Worm (Caenorhabditis elegans) whole organism, L4/young adult: ENCODE data around the gene Y66A7A.9.

Experiments used
- W03F9.2 ChIP-seq: fragments of 150-350 bp; optimal IDR thresholded peaks from 2 replicates; lab custom pipeline; 2014; ENCODE audit warnings: missing biosample characterization, missing genetic modification characterization
- dao-5 ChIP-seq: sonication (generic microtip); optimal IDR thresholded peaks from 2 replicates; lab custom pipeline; 2016; ENCODE audit warnings: missing genotype, missing genetic modification characterization, moderate library complexity, missing compliant biosample characterization
- him-1 ChIP-seq: sonication (generic microtip); optimal IDR thresholded peaks from 2 replicates; lab custom pipeline; 2016; ENCODE audit warnings: missing genotype, missing genetic modification reagents, missing genetic modification characterization, missing compliant biosample characterization

Y66A7A.9 gene

DNA sequence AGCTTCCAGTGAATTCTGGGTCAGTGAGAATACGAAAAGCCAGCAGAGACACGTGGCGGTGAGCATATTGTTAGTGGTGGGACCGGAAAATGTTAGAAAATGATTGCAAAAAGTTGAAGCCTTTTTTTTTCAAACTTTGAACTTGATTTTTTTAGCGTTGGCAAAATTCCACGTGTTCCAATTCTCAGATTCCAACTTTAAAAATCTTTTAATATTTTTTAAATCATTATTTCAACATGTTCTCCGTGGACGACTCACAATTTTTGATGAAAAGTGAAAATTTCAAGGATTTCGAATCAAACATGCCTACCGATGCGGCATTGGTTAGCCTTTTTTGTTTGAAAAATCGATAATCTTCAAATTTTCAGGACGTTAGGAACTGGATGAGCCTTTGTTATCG is at the start of gene Y66A7A.9, which contains the start of gene Y66A7A.4:
TSS of gene Y66A7A.9 (minus strand) at position 101 of the 400 bp plus-strand sequence.
TSS of gene Y66A7A.4 (plus strand) at position 237 of the 400 bp plus-strand sequence.
- no peak for TF ChIP-seq W03F9.2 (tag; lab: Kevin White, UChicago)
- no peak for TF ChIP-seq him-1 (tag; lab: Kevin White, UChicago)
- no peak for TF ChIP-seq dao-5 (tag; lab: Kevin White, UChicago)

DNA sequence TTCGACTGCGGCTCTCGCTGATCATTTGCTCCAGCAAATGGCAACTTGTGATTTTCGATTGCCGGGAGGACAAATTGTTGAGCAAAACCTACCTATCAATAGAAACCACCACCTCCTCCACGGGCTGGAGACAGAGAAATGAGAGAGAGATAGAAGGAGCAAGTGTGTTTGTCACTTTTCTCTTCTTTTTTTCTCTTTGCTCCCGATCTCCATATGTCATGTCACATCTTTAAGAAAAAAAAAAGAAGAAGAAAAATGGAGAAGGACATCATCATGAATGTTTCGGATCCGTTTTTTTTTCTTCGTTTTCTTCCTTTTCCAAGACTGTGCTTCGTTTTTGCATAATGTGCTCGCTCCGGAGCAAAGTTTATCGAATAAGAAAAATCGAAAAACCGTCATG is 48.5 kb upstream of the Y66A7A.9 start:
- TF ChIP-seq dao-5 (tag; lab: Kevin White, UChicago) (no peak), W03F9.2 (tag; lab: Kevin White, UChicago) (no peak), him-1 (tag; lab: Kevin White, UChicago) (no peak)

DNA sequence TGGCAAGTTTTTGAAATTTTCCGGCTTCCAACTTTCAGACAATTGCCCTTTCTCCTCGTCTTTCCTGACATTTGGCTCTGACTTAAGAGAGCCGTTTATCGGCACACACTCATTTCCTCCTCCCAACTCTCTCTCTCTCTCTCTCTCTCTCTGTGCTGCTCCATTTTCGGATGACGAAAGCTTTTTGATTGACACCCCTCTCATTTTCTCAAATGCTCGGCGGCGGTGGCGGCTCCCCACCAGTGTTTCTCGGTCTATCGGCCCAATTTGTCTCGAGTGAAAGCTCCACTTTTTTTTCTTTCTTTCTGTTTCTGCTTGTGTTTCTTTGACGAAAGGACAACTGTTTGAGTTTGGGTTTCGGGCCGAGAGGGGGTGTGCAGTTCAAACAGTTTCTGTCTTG is 47.5 kb upstream of the Y66A7A.9 start:
- no peak for TF ChIP-seq W03F9.2 (tag; lab: Kevin White, UChicago)
- no peak for TF ChIP-seq dao-5 (tag; lab: Kevin White, UChicago)
- TF ChIP-seq him-1 (tag; lab: Kevin White, UChicago) = no peak

DNA sequence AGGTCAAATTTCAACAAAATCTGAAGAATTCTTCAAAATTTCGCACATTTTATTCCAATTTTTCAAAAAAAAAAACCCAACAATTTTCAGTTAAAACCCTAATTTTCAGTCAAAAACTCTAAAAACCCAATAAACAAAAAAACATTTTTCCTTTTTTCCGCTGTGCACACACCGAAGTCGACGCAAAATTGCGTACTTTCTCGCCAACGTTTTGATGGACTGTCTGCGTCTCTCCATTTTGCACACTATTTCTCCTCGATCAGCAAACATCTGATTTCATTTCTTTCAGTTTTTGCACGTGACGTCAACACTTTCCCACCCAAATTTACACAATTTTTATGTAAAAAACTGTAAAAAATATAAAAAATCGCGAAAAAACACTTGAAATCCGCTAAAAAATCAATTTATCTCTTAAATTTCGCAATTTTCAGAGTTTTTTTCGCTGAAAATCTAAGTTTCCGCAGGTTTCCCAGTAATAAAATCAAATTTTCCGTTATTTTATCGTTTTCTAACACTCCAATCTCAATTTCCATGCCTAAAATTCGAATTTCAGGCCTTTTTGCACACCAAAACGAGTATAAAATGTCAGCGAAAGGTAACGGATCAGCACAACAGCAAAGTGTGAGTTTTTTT is 45.0 kb upstream of the Y66A7A.9 start, which contains the start of gene crh-1:
TSS of gene crh-1 (plus strand) at position 583 of the 633 bp plus-strand sequence.
- TF ChIP-seq dao-5 (tag; lab: Kevin White, UChicago) = no peak
- peak; percentile 83 for TF ChIP-seq W03F9.2 (tag; lab: Kevin White, UChicago)
- TF ChIP-seq him-1 (tag; lab: Kevin White, UChicago) = peak; percentile 33

DNA sequence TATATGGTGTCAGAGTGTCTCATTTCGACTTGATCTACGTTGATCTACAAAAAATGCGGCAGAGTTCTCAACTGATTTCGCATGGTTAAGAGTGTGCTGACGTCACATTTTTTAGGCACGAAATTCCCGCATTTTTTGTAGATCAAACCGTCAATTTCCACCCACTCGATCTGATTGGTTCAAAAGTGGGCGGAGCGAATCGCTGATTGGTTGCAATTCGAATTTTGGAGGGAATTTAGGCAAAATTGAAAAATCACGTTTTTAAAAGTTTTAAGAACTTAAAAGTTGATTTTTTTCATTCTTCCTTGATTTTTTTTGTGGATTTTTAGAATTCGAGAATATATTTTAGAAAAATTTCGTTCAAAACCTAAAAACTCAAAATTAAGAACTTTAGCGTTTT is 44.1 kb upstream of the Y66A7A.9 start:
- TF ChIP-seq dao-5 (tag; lab: Kevin White, UChicago) (no peak), him-1 (tag; lab: Kevin White, UChicago) (no peak), W03F9.2 (tag; lab: Kevin White, UChicago) (no peak)

DNA sequence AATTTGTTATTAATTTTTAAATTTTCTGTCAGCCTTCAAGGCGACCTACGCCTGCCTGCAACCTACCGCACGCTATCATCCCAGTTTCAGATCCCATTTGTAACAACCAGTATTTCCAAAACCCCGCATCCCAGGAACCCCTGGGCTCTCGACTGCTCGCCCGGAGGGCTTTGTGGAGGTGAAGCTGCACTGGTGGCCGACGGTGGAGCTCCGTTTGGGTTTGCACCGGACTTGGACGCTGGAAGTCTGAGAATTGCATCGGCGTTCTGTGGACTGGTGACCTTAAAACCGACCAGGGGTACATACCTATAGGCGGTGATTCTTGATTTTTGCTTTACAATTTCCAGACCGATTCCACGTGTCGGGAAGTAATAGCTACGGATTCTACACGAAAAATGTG is 39.2 kb upstream of the Y66A7A.9 start:
- TF ChIP-seq dao-5 (tag; lab: Kevin White, UChicago) = no peak
- no peak for TF ChIP-seq him-1 (tag; lab: Kevin White, UChicago)
- no peak for TF ChIP-seq W03F9.2 (tag; lab: Kevin White, UChicago)

DNA sequence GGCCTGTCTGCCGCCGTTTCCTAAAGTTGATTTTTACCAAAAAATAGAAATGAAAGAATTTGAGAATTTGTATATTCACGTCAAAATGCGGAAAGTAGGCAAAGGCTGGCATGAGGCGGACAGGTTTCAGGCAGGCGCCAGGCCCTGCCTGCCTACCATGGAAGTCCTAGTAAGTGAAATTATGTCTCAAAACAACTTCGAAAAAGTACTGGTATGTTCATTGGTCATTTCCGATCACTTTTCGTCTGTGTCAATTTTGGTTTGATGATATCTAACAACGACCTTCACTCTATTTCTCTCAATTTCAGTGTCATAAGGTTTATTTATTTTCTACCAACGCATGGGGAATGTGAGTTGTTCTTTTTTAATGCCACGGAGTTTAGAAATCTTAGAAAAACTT is 37.9 kb upstream of the Y66A7A.9 start, which contains the start of gene faah-6:
TSS of gene faah-6 (plus strand) at position 301 of the 400 bp plus-strand sequence.
- TF ChIP-seq W03F9.2 (tag; lab: Kevin White, UChicago) = no peak
- no peak for TF ChIP-seq dao-5 (tag; lab: Kevin White, UChicago)

DNA sequence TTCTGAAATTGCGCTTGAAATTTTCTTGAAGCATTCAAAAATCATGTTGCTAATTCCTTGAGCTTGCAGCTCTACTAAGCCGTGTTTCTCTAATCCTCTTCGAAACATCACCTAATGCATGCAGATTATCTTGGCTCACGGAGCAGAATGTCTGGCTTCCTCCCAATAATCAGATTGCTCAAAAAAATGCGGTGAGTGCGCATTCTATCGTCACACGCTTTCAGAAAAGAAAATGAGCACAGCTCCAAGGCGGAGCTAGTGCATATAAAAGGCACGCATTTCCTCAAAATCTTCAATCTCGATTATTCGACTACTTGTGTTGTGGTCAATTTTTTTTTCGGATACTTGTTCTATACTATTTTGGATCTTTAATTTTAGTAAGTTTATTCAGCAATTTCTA is 29.1 kb upstream of the Y66A7A.9 start:
- TF ChIP-seq dao-5 (tag; lab: Kevin White, UChicago) (no peak), W03F9.2 (tag; lab: Kevin White, UChicago) (no peak), him-1 (tag; lab: Kevin White, UChicago) (no peak)

DNA sequence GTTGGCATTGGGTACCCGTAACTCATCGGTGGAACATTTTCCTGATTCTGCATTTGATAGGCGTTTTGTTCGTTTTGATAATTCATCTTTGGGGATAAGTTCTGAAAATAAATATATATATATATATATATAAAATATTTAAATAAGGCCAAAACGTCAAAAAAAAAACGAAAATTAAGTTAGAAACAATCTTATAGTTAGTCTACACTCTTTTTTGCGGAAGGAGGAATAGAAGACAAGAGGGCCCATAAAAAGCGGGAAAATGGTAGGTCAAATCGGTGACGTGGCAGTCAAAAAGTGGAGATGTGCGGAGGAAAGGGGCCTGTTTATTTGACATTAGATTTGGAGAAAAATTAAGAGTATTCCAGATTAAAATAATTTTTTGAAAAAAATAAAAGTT is 24.5 kb upstream of the Y66A7A.9 start, which contains the start of gene tbx-33:
TSS of gene tbx-33 (minus strand) at position 101 of the 400 bp plus-strand sequence.
- TF ChIP-seq dao-5 (tag; lab: Kevin White, UChicago) (no peak), W03F9.2 (tag; lab: Kevin White, UChicago) (no peak), him-1 (tag; lab: Kevin White, UChicago) (no peak)

DNA sequence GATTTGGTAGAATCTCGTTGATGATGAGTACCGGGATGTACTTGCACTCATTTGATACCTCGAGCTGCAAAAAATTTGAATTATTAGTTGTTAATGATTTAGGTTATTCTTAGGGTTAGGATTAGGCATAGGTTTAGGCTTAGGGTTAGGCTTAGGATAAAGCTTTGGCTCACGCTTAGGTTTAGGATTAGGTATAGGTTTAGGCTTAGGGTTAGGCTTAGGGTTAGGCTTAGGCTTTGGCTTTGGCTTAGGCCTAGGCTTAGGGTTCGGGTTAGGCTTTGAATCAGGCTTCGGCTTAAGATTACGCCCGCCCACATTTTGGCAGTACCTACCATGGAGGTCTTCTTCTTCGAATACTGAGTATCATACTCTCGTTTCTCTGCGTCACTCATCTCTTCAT is 22.7 kb upstream of the Y66A7A.9 start:
- no peak for TF ChIP-seq W03F9.2 (tag; lab: Kevin White, UChicago)
- no peak for TF ChIP-seq him-1 (tag; lab: Kevin White, UChicago)
- TF ChIP-seq dao-5 (tag; lab: Kevin White, UChicago) = no peak

DNA sequence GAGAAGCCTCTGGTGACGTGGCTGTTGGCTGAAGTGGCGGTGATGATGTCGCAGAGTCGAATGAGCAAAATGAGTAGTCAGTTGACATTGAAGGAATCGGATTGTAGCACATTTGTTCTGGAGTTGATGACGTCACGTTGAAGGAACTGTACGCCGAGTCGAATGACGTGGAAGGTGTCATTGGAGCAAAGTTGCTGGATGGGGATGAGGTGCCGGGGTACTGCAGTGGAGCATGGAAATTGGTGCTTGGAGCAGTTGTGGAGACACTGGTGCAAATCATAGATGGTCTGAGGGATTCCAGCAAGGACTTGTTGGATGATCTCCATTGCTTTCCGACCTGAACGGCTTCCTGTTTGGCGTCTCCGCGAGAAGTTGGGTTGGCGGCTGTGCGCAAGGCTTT is 21.2 kb upstream of the Y66A7A.9 start:
- TF ChIP-seq dao-5 (tag; lab: Kevin White, UChicago) (no peak), W03F9.2 (tag; lab: Kevin White, UChicago) (no peak), him-1 (tag; lab: Kevin White, UChicago) (no peak)

DNA sequence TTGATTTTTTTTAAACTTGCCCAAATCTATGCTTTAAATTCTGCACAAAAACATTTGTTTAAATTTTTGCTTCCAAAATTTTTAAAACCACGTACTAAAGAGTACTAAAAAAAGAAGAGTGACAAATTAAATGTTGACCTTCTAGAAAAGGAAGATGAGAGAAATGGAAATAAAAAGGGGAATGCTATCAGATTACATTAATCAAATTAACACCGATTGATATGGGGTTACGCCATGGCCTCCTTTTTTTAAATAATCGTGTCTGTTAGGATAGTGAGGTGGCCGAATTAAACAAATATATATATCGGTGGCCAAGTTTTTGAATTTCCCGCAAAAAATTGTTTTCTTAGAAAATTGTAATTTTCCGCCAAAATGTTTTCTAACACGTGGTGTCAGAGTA is 20.1 kb upstream of the Y66A7A.9 start:
- no peak for TF ChIP-seq dao-5 (tag; lab: Kevin White, UChicago)
- no peak for TF ChIP-seq him-1 (tag; lab: Kevin White, UChicago)
- TF ChIP-seq W03F9.2 (tag; lab: Kevin White, UChicago) = no peak

DNA sequence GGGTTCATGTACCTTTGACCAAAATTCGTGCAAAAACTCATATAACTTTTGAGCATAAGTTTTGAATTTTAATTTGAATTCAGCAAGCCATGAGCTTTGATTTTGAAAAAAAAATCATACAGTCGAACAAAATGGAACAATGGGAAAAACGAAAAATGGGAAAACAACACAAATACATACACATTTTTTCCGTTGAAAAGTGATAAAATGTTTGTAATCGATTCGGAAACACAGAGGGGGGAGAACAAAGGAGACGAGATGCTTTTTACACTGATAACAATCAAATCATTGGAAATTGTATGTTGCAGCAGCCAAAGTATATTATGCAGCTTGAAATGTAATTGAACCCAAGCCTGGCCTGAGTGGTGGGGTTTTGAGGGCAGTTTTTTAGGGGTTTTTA is 18.8 kb upstream of the Y66A7A.9 start:
- no peak for TF ChIP-seq him-1 (tag; lab: Kevin White, UChicago)
- TF ChIP-seq dao-5 (tag; lab: Kevin White, UChicago) = no peak

DNA sequence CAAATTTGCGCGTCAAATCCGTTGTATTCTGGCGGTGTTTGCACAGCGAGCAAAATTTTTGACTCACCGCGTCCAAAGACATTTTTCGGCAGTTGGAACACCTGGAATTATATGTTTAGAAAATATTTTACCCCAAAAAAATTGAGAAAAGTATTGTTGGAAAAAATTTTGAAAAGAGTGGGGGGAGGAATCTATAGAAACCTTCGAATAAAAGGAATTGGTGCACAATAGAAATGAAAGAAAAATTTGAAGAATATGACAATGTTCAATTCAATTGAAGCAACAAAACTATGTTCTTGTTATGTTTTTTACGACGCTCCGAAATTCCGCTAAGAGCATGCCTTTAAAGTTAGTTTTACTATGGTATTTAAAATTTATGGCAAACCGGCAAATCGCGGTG is 17.1 kb upstream of the Y66A7A.9 start, which contains the start of gene Y66A7A.7:
TSS of gene Y66A7A.7 (minus strand) at position 101 of the 400 bp plus-strand sequence.
- TF ChIP-seq him-1 (tag; lab: Kevin White, UChicago) (no peak), dao-5 (tag; lab: Kevin White, UChicago) (no peak), W03F9.2 (tag; lab: Kevin White, UChicago) (no peak)
